Worm (Caenorhabditis elegans) whole organism, young adult: ENCODE measurements around the gene T02C5.1.

Experiments
- B0336.3 ChIP-seq: fragments of 200-800 bp; sonication (Bioruptor generic); IDR thresholded peaks from 2 replicates; pipeline ENCODE4 v1.3.6; 2022; ENCODE audit warnings: missing genetic modification characterization, missing compliant biosample characterization
- C06A6.2 ChIP-seq: fragments of 200-800 bp; sonication (Bioruptor generic); conservative IDR thresholded peaks from 2 replicates; pipeline ENCODE4 v1.3.6; 2022; ENCODE audit warnings: missing genetic modification characterization, missing compliant biosample characterization
- C17E4.6 ChIP-seq: fragments of 200-800 bp; sonication (Bioruptor generic); IDR thresholded peaks from 2 replicates; pipeline ENCODE4 v1.3.6; 2022; ENCODE audit warnings: missing genetic modification reagents, missing genetic modification characterization, missing compliant biosample characterization
- D2030.7 ChIP-seq: fragments of 200-800 bp; sonication (Bioruptor generic); IDR thresholded peaks from 2 replicates; pipeline ENCODE4 v1.3.6; 2022; ENCODE audit warnings: missing genetic modification reagents, missing genetic modification characterization, missing compliant biosample characterization
- F22D6.2 ChIP-seq: sonication (generic microtip); optimal IDR thresholded peaks from 2 replicates; lab custom pipeline; 2016; ENCODE audit warnings: mild to moderate bottlenecking, missing genetic modification characterization, missing compliant biosample characterization
- F23B12.7 ChIP-seq: sonication (generic microtip); optimal IDR thresholded peaks from 2 replicates; lab custom pipeline; 2017; ENCODE audit warnings: missing genetic modification characterization, mild to moderate bottlenecking, missing compliant biosample characterization, antibody characterized with exemption, moderate library complexity; ENCODE audit not compliant: insufficient read depth
- F33H1.4 ChIP-seq: fragments of 200-800 bp; sonication (Bioruptor generic); IDR thresholded peaks from 2 replicates; pipeline ENCODE4 v1.3.6; 2022; ENCODE audit warnings: missing genetic modification reagents, missing genetic modification characterization, missing compliant biosample characterization
- F37B4.10 ChIP-seq: fragments of 200-800 bp; sonication (Bioruptor generic); IDR thresholded peaks from 2 replicates; pipeline ENCODE4 v1.3.6; 2022; ENCODE audit warnings: missing genetic modification characterization, missing compliant biosample characterization
- F55B11.4 ChIP-seq: sonication (generic microtip); optimal IDR thresholded peaks from 2 replicates; lab custom pipeline; 2016; ENCODE audit warnings: missing compliant biosample characterization, missing genetic modification characterization, borderline replicate concordance; ENCODE audit not compliant: insufficient read depth
- T07F8.4 ChIP-seq: sonication (generic microtip); optimal IDR thresholded peaks from 2 replicates; lab custom pipeline; 2016; ENCODE audit warnings: mild to moderate bottlenecking, missing genetic modification characterization, moderate library complexity, missing compliant biosample characterization
- Y53F4B.3 ChIP-seq: fragments of 200-800 bp; sonication (Bioruptor generic); IDR thresholded peaks from 2 replicates; pipeline ENCODE4 v1.3.6; 2022; ENCODE audit warnings: missing genetic modification reagents, missing genetic modification characterization, missing compliant biosample characterization
- Y95B8A.8 ChIP-seq: fragments of 200-800 bp; sonication (Bioruptor generic); IDR thresholded peaks from 2 replicates; pipeline ENCODE4 v1.3.6; 2022; ENCODE audit warnings: missing genetic modification reagents, missing genetic modification characterization, missing compliant biosample characterization
- ama-1 ChIP-seq, 3 experiments: fragments of 150-350 bp in 1 of 3; sonication (generic microtip) in 2 of 3; optimal IDR thresholded peaks; 2 replicates each; lab custom pipeline; 2014 to 2018; ENCODE audit warnings: missing biosample characterization in 2 of 3, missing genetic modification characterization in 2 of 3, missing genetic modification reagents in 2 of 3
- aptf-2 ChIP-seq: fragments of 200-800 bp; sonication (Bioruptor generic); conservative IDR thresholded peaks from 2 replicates; pipeline ENCODE4 v1.3.6; 2022; ENCODE audit warnings: missing genetic modification reagents, missing genetic modification characterization, missing compliant biosample characterization
- atf-7 ChIP-seq: sonication (generic microtip); optimal IDR thresholded peaks from 2 replicates; lab custom pipeline; 2017; ENCODE audit warnings: mild to moderate bottlenecking, missing genetic modification characterization, missing compliant biosample characterization
- attf-3 ChIP-seq: fragments of 200-800 bp; sonication (Bioruptor generic); conservative IDR thresholded peaks from 2 replicates; pipeline ENCODE4 v1.3.6; 2022; ENCODE audit warnings: missing genetic modification reagents, missing genetic modification characterization, missing compliant biosample characterization
- attf-6 ChIP-seq: fragments of 200-800 bp; sonication (Bioruptor generic); IDR thresholded peaks from 2 replicates; pipeline ENCODE4 v1.3.6; 2022; ENCODE audit warnings: missing genetic modification reagents, missing genetic modification characterization, missing compliant biosample characterization
- bed-2 ChIP-seq: fragments of 200-800 bp; sonication (Bioruptor generic); IDR thresholded peaks from 2 replicates; pipeline ENCODE4 v1.3.6; 2022; ENCODE audit warnings: missing genetic modification reagents, missing genetic modification characterization, missing compliant biosample characterization
- ccch-3 ChIP-seq: fragments of 200-800 bp; sonication (Bioruptor generic); optimal IDR thresholded peaks from 2 replicates; lab custom pipeline; 2018; ENCODE audit warnings: mild to moderate bottlenecking, missing genetic modification characterization, missing compliant biosample characterization
- cebp-2 ChIP-seq: fragments of 200-800 bp; sonication (Bioruptor generic); IDR thresholded peaks from 2 replicates; pipeline ENCODE4 v1.3.6; 2022; ENCODE audit warnings: missing genetic modification characterization, missing compliant biosample characterization
- ceh-40 ChIP-seq: fragments of 200-800 bp; sonication (Bioruptor generic); IDR thresholded peaks from 2 replicates; pipeline ENCODE4 v1.3.6; 2022; ENCODE audit warnings: missing genetic modification characterization, missing compliant biosample characterization
- egl-44 ChIP-seq: fragments of 200-800 bp; sonication (Bioruptor generic); IDR thresholded peaks from 2 replicates; pipeline ENCODE4 v1.3.6; 2022; ENCODE audit warnings: missing genetic modification reagents, missing genetic modification characterization, missing compliant biosample characterization
- hlh-12 ChIP-seq: sonication (generic microtip); optimal IDR thresholded peaks from 2 replicates; lab custom pipeline; 2016; ENCODE audit warnings: missing genetic modification characterization, missing compliant biosample characterization
- hmg-1.2 ChIP-seq: fragments of 200-800 bp; sonication (Bioruptor generic); IDR thresholded peaks from 2 replicates; pipeline ENCODE4 v1.3.6; 2022; ENCODE audit warnings: missing genetic modification reagents, missing genetic modification characterization, missing compliant biosample characterization
- hrde-1 ChIP-seq: sonication (generic microtip); optimal IDR thresholded peaks from 2 replicates; lab custom pipeline; 2016; ENCODE audit warnings: missing genetic modification characterization, mild to moderate bottlenecking, missing compliant biosample characterization, moderate library complexity, missing genotype, missing genetic modification reagents, borderline replicate concordance
- lin-26 ChIP-seq: fragments of 200-800 bp; sonication (Bioruptor generic); IDR thresholded peaks from 2 replicates; pipeline ENCODE4 v1.3.6; 2022; ENCODE audit warnings: missing genetic modification reagents, missing genetic modification characterization, missing compliant biosample characterization
- lin-54 ChIP-seq: fragments of 200-800 bp; sonication (Bioruptor generic); optimal IDR thresholded peaks from 2 replicates; lab custom pipeline; 2018; ENCODE audit warnings: mild to moderate bottlenecking, missing genetic modification characterization, missing compliant biosample characterization
- lsl-1 ChIP-seq: fragments of 200-800 bp; sonication (Bioruptor generic); optimal IDR thresholded peaks from 2 replicates; lab custom pipeline; 2018; ENCODE audit warnings: mild to moderate bottlenecking, missing genetic modification characterization, moderate library complexity, missing compliant biosample characterization
- lsy-27 ChIP-seq: sonication (generic microtip); optimal IDR thresholded peaks from 2 replicates; lab custom pipeline; 2017; ENCODE audit warnings: missing genetic modification characterization, mild to moderate bottlenecking, missing compliant biosample characterization, antibody characterized with exemption, missing genotype, borderline replicate concordance; ENCODE audit not compliant: insufficient read depth
- madf-3 ChIP-seq: fragments of 200-800 bp; sonication (Bioruptor generic); IDR thresholded peaks from 2 replicates; pipeline ENCODE4 v1.3.6; 2022; ENCODE audit warnings: missing genetic modification reagents, missing genetic modification characterization, missing compliant biosample characterization
- madf-8 ChIP-seq: fragments of 200-800 bp; sonication (Bioruptor generic); conservative IDR thresholded peaks from 2 replicates; pipeline ENCODE4 v1.3.6; 2022; ENCODE audit warnings: missing genetic modification reagents, missing genetic modification characterization, missing compliant biosample characterization
- nhr-179 ChIP-seq: sonication (generic microtip); optimal IDR thresholded peaks from 2 replicates; lab custom pipeline; 2016; ENCODE audit warnings: mild to moderate bottlenecking, missing genetic modification characterization, missing compliant biosample characterization
- nhr-27 ChIP-seq: fragments of 200-800 bp; sonication (Bioruptor generic); optimal IDR thresholded peaks from 2 replicates; lab custom pipeline; 2018; ENCODE audit warnings: mild to moderate bottlenecking, missing genetic modification characterization, moderate library complexity, missing compliant biosample characterization
- nhr-80 ChIP-seq: sonication (generic microtip); optimal IDR thresholded peaks from 2 replicates; lab custom pipeline; 2016; ENCODE audit warnings: missing genetic modification characterization, missing compliant biosample characterization
- nhr-90 ChIP-seq: sonication (generic microtip); optimal IDR thresholded peaks from 2 replicates; lab custom pipeline; 2016; ENCODE audit warnings: missing genotype, mild to moderate bottlenecking, missing genetic modification characterization, missing compliant biosample characterization
- pha-4 ChIP-seq: fragments of 150-350 bp; sonication (generic microtip); optimal IDR thresholded peaks from 2 replicates; lab custom pipeline; 2014; ENCODE audit warnings: missing biosample characterization, missing genetic modification reagents, missing genetic modification characterization
- rcor-1 ChIP-seq: fragments of 200-800 bp; sonication (Bioruptor generic); IDR thresholded peaks from 2 replicates; pipeline ENCODE4 v1.3.6; 2022; ENCODE audit warnings: missing genetic modification reagents, missing genetic modification characterization, missing compliant biosample characterization
- rpc-1 ChIP-seq, 2 experiments: fragments of 150-350 bp in 1 of 2; sonication (generic microtip) in 1 of 2; optimal IDR thresholded peaks; 2 replicates each; lab custom pipeline; 2014 to 2018; ENCODE audit warnings: missing biosample characterization in 1 of 2, missing genetic modification characterization in 1 of 2, missing genetic modification reagents in 1 of 2, missing genotype in 1 of 2
- sdz-38 ChIP-seq: sonication (generic microtip); optimal IDR thresholded peaks from 2 replicates; lab custom pipeline; 2016; ENCODE audit warnings: missing genotype, missing genetic modification characterization, missing compliant biosample characterization
- snpc-1.1 ChIP-seq: sonication (generic microtip); optimal IDR thresholded peaks from 2 replicates; lab custom pipeline; 2017; ENCODE audit warnings: missing genetic modification characterization, mild to moderate bottlenecking, missing compliant biosample characterization, antibody characterized with exemption, moderate library complexity, missing genotype, missing genetic modification reagents; ENCODE audit not compliant: insufficient read depth
- snpc-4 ChIP-seq, 5 experiments: fragments of 150-350 bp in 1 of 5; sonication (generic microtip) in 4 of 5; optimal IDR thresholded peaks; 2 replicates each; lab custom pipeline; 2014 to 2018; ENCODE audit warnings: missing genetic modification characterization in 5 of 5, missing biosample characterization in 3 of 5, antibody characterized with exemption in 2 of 5, mild to moderate bottlenecking in 2 of 5, missing compliant biosample characterization in 2 of 5, missing genotype in 2 of 5, moderate library complexity in 2 of 5, missing genetic modification reagents in 1 of 5
- tlf-1 ChIP-seq: fragments of 200-800 bp; sonication (Bioruptor generic); optimal IDR thresholded peaks from 2 replicates; lab custom pipeline; 2018; ENCODE audit warnings: mild to moderate bottlenecking, missing genetic modification characterization, missing compliant biosample characterization
- unc-62 ChIP-seq: fragments of 150-350 bp; optimal IDR thresholded peaks from 2 replicates; lab custom pipeline; 2014; ENCODE audit warnings: missing biosample characterization, missing genetic modification reagents, missing genetic modification characterization
- zim-3 ChIP-seq: sonication (generic microtip); optimal IDR thresholded peaks from 2 replicates; lab custom pipeline; 2017; ENCODE audit warnings: mild to moderate bottlenecking, missing genetic modification characterization, moderate library complexity, missing compliant biosample characterization
- ztf-18 ChIP-seq: sonication (generic microtip); optimal IDR thresholded peaks from 2 replicates; lab custom pipeline; 2016; ENCODE audit warnings: missing genotype, mild to moderate bottlenecking, missing genetic modification characterization, missing compliant biosample characterization
- ztf-22 ChIP-seq: fragments of 200-800 bp; sonication (Bioruptor generic); optimal IDR thresholded peaks from 2 replicates; lab custom pipeline; 2018; ENCODE audit warnings: mild to moderate bottlenecking, missing genetic modification characterization, moderate library complexity, missing compliant biosample characterization
- ztf-28 ChIP-seq: fragments of 200-800 bp; sonication (Bioruptor generic); IDR thresholded peaks from 2 replicates; pipeline ENCODE4 v1.3.6; 2022; ENCODE audit warnings: missing genetic modification reagents, missing genetic modification characterization, missing compliant biosample characterization

T02C5.1 gene

DNA sequence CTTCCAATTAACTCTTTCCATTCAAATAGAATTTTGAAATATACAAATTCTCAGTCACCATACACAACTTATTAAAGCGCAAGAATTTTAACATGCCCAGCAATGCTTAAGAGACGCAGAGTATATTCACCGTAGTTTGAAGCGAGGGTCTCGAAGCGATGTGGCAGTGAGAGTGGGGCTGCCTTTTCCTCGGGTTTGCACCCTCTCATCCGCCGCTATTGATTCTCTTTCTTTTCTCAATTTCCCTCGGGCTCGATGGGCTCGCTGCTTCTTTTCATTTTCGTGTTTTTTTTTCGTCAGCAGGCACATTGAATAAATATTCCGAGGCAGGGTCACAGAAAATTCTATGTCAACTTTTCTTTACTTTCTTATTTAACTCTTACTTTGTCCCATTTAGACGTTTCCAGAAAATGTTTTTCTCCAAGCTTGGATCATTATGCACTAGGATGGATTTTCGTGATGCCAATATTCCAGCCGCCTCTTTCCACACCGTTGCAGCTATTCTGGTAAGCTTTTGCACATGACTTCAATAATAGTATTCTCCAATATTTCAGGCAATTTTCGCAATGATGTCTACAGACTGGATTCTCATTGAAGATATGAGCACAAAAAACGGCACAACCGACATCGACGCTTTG, 6.0 kb upstream of the T02C5.1 start, which contains the start of gene T14G11.1 (continued):
- peak; percentile 30 for TF ChIP-seq nhr-80 (tag; lab: Kevin White, UChicago)
- TF ChIP-seq ama-1 (optimal IDR thresholded peaks at IDR 0.05; lab: Kevin White, UChicago), result no peak
- TF ChIP-seq ama-1 (GFP tag; optimal IDR thresholded peaks at IDR 0.05; lab: Kevin White, UChicago), result no peak
- no peak for TF ChIP-seq snpc-4 (GFP tag; optimal IDR thresholded peaks at IDR 0.05; lab: Kevin White, UChicago)
- TF ChIP-seq snpc-4 (tag; optimal IDR thresholded peaks at IDR 0.05; lab: Kevin White, UChicago), result no peak
- TF ChIP-seq nhr-90, result no peak
- peak; percentile 74 for TF ChIP-seq F33H1.4 (GFP tag; lab: Robert Waterston, UW)
- TF ChIP-seq tlf-1 (GFP tag; lab: Kevin White, UChicago), result no peak
- no peak for TF ChIP-seq Y95B8A.8 (GFP tag; lab: Robert Waterston, UW)
- TF ChIP-seq F22D6.2 (tag; lab: Kevin White, UChicago), result no peak
- no peak for TF ChIP-seq zim-3 (tag; lab: Kevin White, UChicago)
- TF ChIP-seq Y53F4B.3, result no peak
- no peak for TF ChIP-seq C17E4.6 (GFP tag; lab: Robert Waterston, UW)
- no peak for TF ChIP-seq lsy-27 (tag; lab: Kevin White, UChicago)
- no peak for TF ChIP-seq unc-62 (GFP tag; lab: Kevin White, UChicago)
- TF ChIP-seq hlh-12 (tag; lab: Kevin White, UChicago), result no peak
- TF ChIP-seq ztf-22, result no peak
- TF ChIP-seq rpc-1 (optimal IDR thresholded peaks at IDR 0.05; lab: Kevin White, UChicago), result no peak
- TF ChIP-seq rpc-1 (tag; optimal IDR thresholded peaks at IDR 0.05; lab: Kevin White, UChicago), result no peak
- TF ChIP-seq sdz-38, result no peak
- TF ChIP-seq egl-44 (GFP tag; lab: Robert Waterston, UW), result no peak
- no peak for TF ChIP-seq madf-3 (GFP tag; lab: Robert Waterston, UW)
- no peak for TF ChIP-seq nhr-179 (tag; lab: Kevin White, UChicago)
- TF ChIP-seq F37B4.10 (GFP tag; lab: Robert Waterston, UW), result no peak
- TF ChIP-seq ceh-40, result no peak
- peak; percentile 43; the same call in 1 of the 2 replicates for TF ChIP-seq hmg-1.2 (GFP tag; lab: Robert Waterston, UW)
- TF ChIP-seq atf-7 (tag; lab: Kevin White, UChicago), result no peak
- TF ChIP-seq F55B11.4 (tag; lab: Kevin White, UChicago), result no peak
- TF ChIP-seq aptf-2 (GFP tag; lab: Robert Waterston, UW), result no peak
- no peak for TF ChIP-seq B0336.3 (GFP tag; lab: Robert Waterston, UW)
- TF ChIP-seq lin-26 (GFP tag; lab: Robert Waterston, UW), result no peak
- TF ChIP-seq attf-3, result no peak
- TF ChIP-seq cebp-2 (GFP tag; lab: Robert Waterston, UW), result no peak
- TF ChIP-seq rcor-1 (GFP tag; lab: Robert Waterston, UW), result no peak
- TF ChIP-seq pha-4 (tag; lab: Kevin White, UChicago), result peak; percentile 36
- TF ChIP-seq ztf-18 (tag; lab: Kevin White, UChicago), result peak; percentile 68
- no peak for TF ChIP-seq hrde-1 (tag; lab: Kevin White, UChicago)
- no peak for TF ChIP-seq madf-8 (GFP tag; lab: Robert Waterston, UW)
- no peak for TF ChIP-seq lsl-1 (GFP tag; lab: Kevin White, UChicago)
- no peak for TF ChIP-seq bed-2 (GFP tag; lab: Robert Waterston, UW)
- no peak for TF ChIP-seq C06A6.2
- TF ChIP-seq ccch-3 (GFP tag; lab: Kevin White, UChicago), result no peak
- TF ChIP-seq F23B12.7 (tag; lab: Kevin White, UChicago), result no peak
- TF ChIP-seq nhr-27 (tag; lab: Kevin White, UChicago), result no peak
- TF ChIP-seq snpc-1.1 (tag; lab: Kevin White, UChicago), result no peak
- TF ChIP-seq attf-6 (GFP tag; lab: Robert Waterston, UW), result no peak
- TF ChIP-seq ztf-28 (GFP tag; lab: Robert Waterston, UW), result no peak
- no peak for TF ChIP-seq lin-54 (GFP tag; lab: Kevin White, UChicago)
- no peak for TF ChIP-seq D2030.7 (GFP tag; lab: Robert Waterston, UW)
- TF ChIP-seq T07F8.4 (tag; lab: Kevin White, UChicago), result no peak
- TF ChIP-seq, all 124 proteins: peak for 14
